Worm (Caenorhabditis elegans) whole organism, mixed stage, embryonic: Measurements from ENCODE around the gene K01A6.6.

Experiments used
- blmp-1 ChIP-seq: fragments of 150-350 bp; optimal IDR thresholded peaks from 2 replicates; lab custom pipeline; 2014; ENCODE audit warnings: missing biosample characterization, missing genetic modification characterization
- ces-1 ChIP-seq: fragments of 150-350 bp; optimal IDR thresholded peaks from 2 replicates; lab custom pipeline; 2014; ENCODE audit warnings: missing biosample characterization, missing genetic modification reagents, missing genetic modification characterization
- drap-1 ChIP-seq: fragments of 200-800 bp; sonication (Bioruptor generic); optimal IDR thresholded peaks from 3 replicates; lab custom pipeline; 2018; ENCODE audit warnings: mild to moderate bottlenecking, missing genetic modification characterization, missing compliant biosample characterization
- ham-2 ChIP-seq: fragments of 200-800 bp; sonication (Bioruptor generic); optimal IDR thresholded peaks from 2 replicates; lab custom pipeline; 2018; ENCODE audit warnings: mild to moderate bottlenecking, missing genetic modification characterization, missing compliant biosample characterization
- lsy-2 ChIP-seq: fragments of 150-350 bp; optimal IDR thresholded peaks from 2 replicates; lab custom pipeline; 2014; ENCODE audit warnings: missing biosample characterization, missing genetic modification characterization
- nhr-76 ChIP-seq: sonication (generic microtip); optimal IDR thresholded peaks from 2 replicates; lab custom pipeline; 2017; ENCODE audit warnings: missing biosample characterization, missing genetic modification characterization
- pha-4 ChIP-seq: fragments of 150-350 bp; optimal IDR thresholded peaks from 2 replicates; lab custom pipeline; 2018; ENCODE audit warnings: missing biosample characterization, missing genetic modification reagents, missing genetic modification characterization
- tbx-8 ChIP-seq: fragments of 200-800 bp; sonication (Bioruptor generic); optimal IDR thresholded peaks from 2 replicates; lab custom pipeline; 2018; ENCODE audit warnings: mild to moderate bottlenecking, missing genetic modification characterization, moderate library complexity, missing compliant biosample characterization

ce11 chrIV:11755907-11756306 lies 20.8 kb downstream of the K01A6.6 start, which contains the start of gene T12A7.9:
- TF ChIP-seq ham-2 (GFP tag; lab: Kevin White, UChicago) = no peak
- TF ChIP-seq blmp-1 (tag; lab: Kevin White, UChicago) = no peak
- no peak for TF ChIP-seq tbx-8 (GFP tag; lab: Kevin White, UChicago)
- TF ChIP-seq nhr-76 (tag; lab: Kevin White, UChicago) = no peak
- no peak for TF ChIP-seq ces-1 (GFP tag; lab: Kevin White, UChicago)
- no peak for TF ChIP-seq drap-1 (GFP tag; lab: Kevin White, UChicago)
- no peak for TF ChIP-seq lsy-2
- no peak for TF ChIP-seq pha-4 (tag; lab: Kevin White, UChicago)
